Fruit fly (Drosophila melanogaster) whole organism, embryonic: ENCODE measurements around the gene ss.

Source experiments
- Atf6 ChIP-seq: fragments of 200-800 bp; sonication (Bioruptor generic); IDR thresholded peaks from 2 replicates; pipeline ENCODE4 v1.3.6; 2022; ENCODE audit warnings: missing biosample characterization, missing genetic modification characterization
- CG10267 ChIP-seq: fragments of 200-800 bp; sonication (Bioruptor generic); optimal IDR thresholded peaks from 2 replicates; lab custom pipeline; 2018; ENCODE audit warnings: missing biosample characterization, mild to moderate bottlenecking, missing genetic modification characterization, moderate library complexity
- CG11456 ChIP-seq: fragments of 200-800 bp; sonication (Bioruptor generic); IDR thresholded peaks from 3 replicates; pipeline ENCODE4 v1.3.6; 2022; ENCODE audit warnings: missing biosample characterization, missing genetic modification characterization
- CG12219 ChIP-seq: fragments of 200-800 bp; sonication (Bioruptor generic); optimal IDR thresholded peaks from 3 replicates; lab custom pipeline; 2018; ENCODE audit warnings: missing biosample characterization, mild to moderate bottlenecking, missing genetic modification characterization
- CG14014 ChIP-seq: fragments of 200-800 bp; sonication (Bioruptor generic); IDR thresholded peaks from 2 replicates; pipeline ENCODE4 v1.3.6; 2022; ENCODE audit warnings: missing biosample characterization, missing genetic modification characterization
- CG17568 ChIP-seq: fragments of 200-800 bp; sonication (Bioruptor generic); optimal IDR thresholded peaks from 2 replicates; lab custom pipeline; 2018; ENCODE audit warnings: missing biosample characterization, mild to moderate bottlenecking, missing genetic modification characterization, moderate library complexity
- CG2889 ChIP-seq: fragments of 200-800 bp; sonication (Bioruptor generic); IDR thresholded peaks from 3 replicates; pipeline ENCODE4 v1.3.6; 2022; ENCODE audit warnings: missing biosample characterization, missing genetic modification characterization
- CG31441 ChIP-seq: fragments of 200-800 bp; sonication (Bioruptor generic); IDR thresholded peaks from 2 replicates; pipeline ENCODE4 v1.3.6; 2022; ENCODE audit warnings: missing biosample characterization, missing genetic modification characterization
- CG4424 ChIP-seq: fragments of 200-800 bp; sonication (Bioruptor generic); optimal IDR thresholded peaks from 3 replicates; lab custom pipeline; 2016; ENCODE audit warnings: missing biosample characterization, missing genetic modification characterization
- CG4820 ChIP-seq: fragments of 200-800 bp; sonication (Bioruptor generic); optimal IDR thresholded peaks from 3 replicates; lab custom pipeline; 2016; ENCODE audit warnings: missing biosample characterization, missing genetic modification characterization
- CG5953 ChIP-seq: fragments of 200-800 bp; sonication (Bioruptor generic); IDR thresholded peaks from 2 replicates; pipeline ENCODE4 v1.3.6; 2022; ENCODE audit warnings: missing biosample characterization, missing genetic modification characterization
- CG6654 ChIP-seq: fragments of 200-800 bp; sonication (Bioruptor generic); optimal IDR thresholded peaks from 2 replicates; lab custom pipeline; 2017; ENCODE audit warnings: missing biosample characterization, mild to moderate bottlenecking, missing genetic modification characterization
- CG6765 ChIP-seq: fragments of 200-800 bp; sonication (Bioruptor generic); optimal IDR thresholded peaks from 3 replicates; lab custom pipeline; 2017; ENCODE audit warnings: missing biosample characterization, mild to moderate bottlenecking, missing genetic modification characterization
- CG6791 ChIP-seq: fragments of 200-800 bp; sonication (Bioruptor generic); IDR thresholded peaks from 3 replicates; pipeline ENCODE4 v1.3.6; 2022; ENCODE audit warnings: missing biosample characterization, missing genetic modification characterization; ENCODE audit not compliant: partially characterized antibody
- CkIIα-i1 ChIP-seq: fragments of 200-800 bp; sonication (Bioruptor generic); IDR thresholded peaks from 2 replicates; pipeline ENCODE4 v1.3.6; 2022; ENCODE audit warnings: missing biosample characterization, missing genetic modification characterization
- D19B ChIP-seq: fragments of 200-800 bp; sonication (Bioruptor generic); optimal IDR thresholded peaks from 2 replicates; lab custom pipeline; 2017; ENCODE audit warnings: missing biosample characterization, mild to moderate bottlenecking, missing genetic modification characterization
- Dll ChIP-seq: fragments of 200-800 bp; sonication (Bioruptor generic); IDR thresholded peaks from 4 replicates; pipeline ENCODE4 v1.3.6; 2022; ENCODE audit warnings: missing biosample characterization, missing genetic modification characterization; ENCODE audit not compliant: partially characterized antibody
- Lhr ChIP-seq: fragments of 200-800 bp; sonication (Bioruptor generic); optimal IDR thresholded peaks from 3 replicates; lab custom pipeline; 2017; ENCODE audit warnings: mild to moderate bottlenecking, missing biosample characterization, missing genetic modification reagents, missing genetic modification characterization
- Nf-YB ChIP-seq: fragments of 200-800 bp; sonication (Bioruptor generic); optimal IDR thresholded peaks from 3 replicates; lab custom pipeline; 2019; ENCODE audit warnings: missing biosample characterization, mild to moderate bottlenecking, missing genetic modification characterization, moderate library complexity
- Oli ChIP-seq: fragments of 200-800 bp; sonication (Bioruptor generic); optimal IDR thresholded peaks from 2 replicates; lab custom pipeline; 2018; ENCODE audit warnings: missing biosample characterization, mild to moderate bottlenecking, missing genetic modification characterization, moderate library complexity
- Six4 ChIP-seq: fragments of 200-800 bp; sonication (Bioruptor generic); optimal IDR thresholded peaks from 2 replicates; lab custom pipeline; 2016; ENCODE audit warnings: missing biosample characterization, missing genetic modification characterization
- Sry-δ ChIP-seq: fragments of 200-800 bp; sonication (Bioruptor generic); optimal IDR thresholded peaks from 2 replicates; lab custom pipeline; 2016; ENCODE audit warnings: missing biosample characterization, missing genetic modification characterization
- Trl ChIP-seq, 3 experiments: fragments of >200 bp in 2 of 3; fragments of 200-800 bp in 1 of 3; sonication (Bioruptor generic) in 1 of 3; optimal IDR thresholded peaks; 2 replicates in 1 of 3; 3 replicates in 2 of 3; lab custom pipeline; 2016 to 2017; ENCODE audit warnings: missing biosample characterization in 1 of 3, missing genetic modification characterization in 1 of 3
- YL-1 ChIP-seq: fragments of 200-800 bp; sonication (Bioruptor generic); optimal IDR thresholded peaks from 3 replicates; lab custom pipeline; 2017; ENCODE audit warnings: missing biosample characterization, mild to moderate bottlenecking, missing genetic modification characterization
- amos ChIP-seq: fragments of 200-800 bp; sonication (Bioruptor generic); IDR thresholded peaks from 2 replicates; pipeline ENCODE4 v1.3.6; 2022; ENCODE audit warnings: missing biosample characterization, missing genetic modification characterization; ENCODE audit not compliant: partially characterized antibody
- ato ChIP-seq: fragments of 200-800 bp; sonication (Bioruptor generic); IDR thresholded peaks from 2 replicates; pipeline ENCODE4 v1.3.6; 2022; ENCODE audit warnings: missing biosample characterization, missing genetic modification characterization; ENCODE audit not compliant: partially characterized antibody
- az2 ChIP-seq: fragments of 200-800 bp; sonication (Bioruptor generic); optimal IDR thresholded peaks from 3 replicates; lab custom pipeline; 2016; ENCODE audit warnings: missing biosample characterization, missing genetic modification characterization
- bowl ChIP-seq: fragments of 200-800 bp; sonication (Bioruptor generic); IDR thresholded peaks from 2 replicates; pipeline ENCODE4 v1.3.6; 2022; ENCODE audit warnings: missing biosample characterization, missing genetic modification characterization
- chm ChIP-seq: fragments of 200-800 bp; sonication (Bioruptor generic); IDR thresholded peaks from 2 replicates; pipeline ENCODE4 v1.3.6; 2022; ENCODE audit warnings: missing biosample characterization, missing genetic modification characterization
- dati ChIP-seq: fragments of 200-800 bp; sonication (Bioruptor generic); IDR thresholded peaks from 2 replicates; pipeline ENCODE4 v1.3.6; 2022; ENCODE audit warnings: missing biosample characterization, missing genetic modification characterization
- gce ChIP-seq: fragments of 200-800 bp; sonication (Bioruptor generic); IDR thresholded peaks from 3 replicates; pipeline ENCODE4 v1.3.6; 2022; ENCODE audit warnings: missing biosample characterization, missing genetic modification characterization
- h ChIP-seq: fragments of >200 bp; optimal IDR thresholded peaks from 2 replicates; lab custom pipeline; 2017
- hb ChIP-seq: fragments of 200-800 bp; sonication (Bioruptor generic); IDR thresholded peaks from 3 replicates; pipeline ENCODE4 v1.3.6; 2022; ENCODE audit warnings: missing biosample characterization, missing genetic modification characterization; ENCODE audit not compliant: partially characterized antibody
- hkb ChIP-seq, 2 experiments: fragments of 200-800 bp in 1 of 2; fragments of >200 bp in 1 of 2; sonication (Bioruptor generic) in 1 of 2; IDR thresholded peaks in 1 of 2; optimal IDR thresholded peaks in 1 of 2; 2 replicates each; pipeline versions ENCODE4 v1.3.6 to Lab custom; 2017 to 2022; ENCODE audit warnings: missing biosample characterization in 1 of 2, missing genetic modification characterization in 1 of 2
- kah ChIP-seq: fragments of 200-800 bp; sonication (Bioruptor generic); optimal IDR thresholded peaks from 2 replicates; lab custom pipeline; 2018; ENCODE audit warnings: missing biosample characterization, mild to moderate bottlenecking, missing genetic modification characterization
- lilli ChIP-seq: fragments of 200-800 bp; sonication (Bioruptor generic); optimal IDR thresholded peaks from 3 replicates; lab custom pipeline; 2016; ENCODE audit warnings: missing biosample characterization, missing genetic modification characterization
- mld ChIP-seq: fragments of 200-800 bp; sonication (Bioruptor generic); IDR thresholded peaks from 3 replicates; pipeline ENCODE4 v1.3.6; 2022; ENCODE audit warnings: missing biosample characterization, missing genetic modification characterization; ENCODE audit not compliant: partially characterized antibody
- nom ChIP-seq: fragments of 200-800 bp; sonication (Bioruptor generic); optimal IDR thresholded peaks from 2 replicates; lab custom pipeline; 2017; ENCODE audit warnings: missing biosample characterization, missing genetic modification characterization, mild to moderate bottlenecking, moderate library complexity, missing genetic modification reagents
- p53 ChIP-seq: fragments of 200-800 bp; sonication (Bioruptor generic); optimal IDR thresholded peaks from 2 replicates; lab custom pipeline; 2016; ENCODE audit warnings: missing biosample characterization, missing genetic modification characterization
- psq ChIP-seq: fragments of 200-800 bp; sonication (Bioruptor generic); optimal IDR thresholded peaks from 2 replicates; lab custom pipeline; 2017; ENCODE audit warnings: missing biosample characterization, missing genetic modification characterization
- run ChIP-seq: fragments of 200-800 bp; sonication (Bioruptor generic); optimal IDR thresholded peaks from 3 replicates; lab custom pipeline; 2018; ENCODE audit warnings: missing biosample characterization, mild to moderate bottlenecking, missing genetic modification characterization
- schlank ChIP-seq: fragments of 200-800 bp; sonication (Bioruptor generic); optimal IDR thresholded peaks from 2 replicates; lab custom pipeline; 2018; ENCODE audit warnings: missing biosample characterization, mild to moderate bottlenecking, missing genetic modification characterization
- sd ChIP-seq: fragments of 200-800 bp; sonication (Bioruptor generic); optimal IDR thresholded peaks from 3 replicates; lab custom pipeline; 2018; ENCODE audit warnings: missing biosample characterization, mild to moderate bottlenecking, missing genetic modification characterization, moderate library complexity
- sima ChIP-seq: fragments of 200-800 bp; sonication (Bioruptor generic); optimal IDR thresholded peaks from 2 replicates; lab custom pipeline; 2016; ENCODE audit warnings: missing biosample characterization, missing genetic modification characterization
- sob ChIP-seq: fragments of 200-800 bp; sonication (Bioruptor generic); IDR thresholded peaks from 2 replicates; pipeline ENCODE4 v1.3.6; 2022; ENCODE audit warnings: missing biosample characterization, missing genetic modification characterization
- ttk ChIP-seq: fragments of 200-800 bp; sonication (Bioruptor generic); IDR thresholded peaks from 2 replicates; pipeline ENCODE4 v2.1.2; 2022; ENCODE audit warnings: missing biosample characterization, missing genetic modification characterization
- unc-4 ChIP-seq: fragments of 200-800 bp; sonication (Bioruptor generic); IDR thresholded peaks from 2 replicates; pipeline ENCODE4 v1.3.6; 2022; ENCODE audit warnings: missing biosample characterization, missing genetic modification characterization; ENCODE audit not compliant: partially characterized antibody
- vfl ChIP-seq: fragments of 200-800 bp; sonication (Bioruptor generic); optimal IDR thresholded peaks from 2 replicates; lab custom pipeline; 2016; ENCODE audit warnings: missing biosample characterization, missing genetic modification characterization
- wor ChIP-seq: fragments of 200-800 bp; sonication (Bioruptor generic); IDR thresholded peaks from 2 replicates; pipeline ENCODE4 v1.3.6; 2022; ENCODE audit warnings: missing biosample characterization, missing genetic modification characterization
- zf30C ChIP-seq: fragments of 200-800 bp; sonication (Bioruptor generic); optimal IDR thresholded peaks from 3 replicates; lab custom pipeline; 2018; ENCODE audit warnings: missing biosample characterization, mild to moderate bottlenecking, missing genetic modification characterization

ss gene

DNA sequence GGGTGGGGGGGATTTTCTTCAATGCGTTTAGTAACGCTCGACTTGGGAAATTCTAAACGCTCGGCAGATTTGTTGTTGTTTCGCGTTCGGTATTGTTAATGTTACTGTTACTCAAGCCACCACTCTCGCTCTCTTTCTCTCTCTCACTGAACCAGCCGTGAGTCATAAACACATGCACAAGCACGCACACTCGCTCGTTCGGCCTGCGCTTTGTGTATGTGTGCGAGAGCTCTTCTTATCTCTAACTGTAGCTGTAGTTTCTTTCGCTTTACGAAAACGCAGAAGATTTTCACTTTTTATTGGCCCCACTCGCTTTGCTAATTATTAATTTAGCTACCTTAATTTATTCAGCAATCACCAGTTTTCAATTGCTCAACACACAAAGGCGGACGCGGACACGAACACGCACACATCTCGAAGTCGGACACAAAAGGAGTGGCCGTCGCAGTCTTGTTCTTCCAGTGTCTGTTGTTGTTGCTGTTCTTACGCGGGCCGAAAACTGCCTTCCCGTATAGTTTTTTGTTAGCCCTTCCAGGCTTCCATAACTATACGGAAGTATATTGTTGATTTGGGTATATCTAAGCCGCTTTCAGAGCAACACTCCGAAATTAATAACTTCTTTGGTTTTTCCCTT, 49.6 kb upstream of the ss start (continued):
- TF ChIP-seq CG6765 (GFP tag; lab: Kevin White, UChicago): no peak
- TF ChIP-seq mld (GFP tag; lab: Robert Waterston, UW): no peak
- TF ChIP-seq CG17568 (GFP tag; lab: Kevin White, UChicago): no peak
- TF ChIP-seq YL-1 (GFP tag; lab: Kevin White, UChicago): peak; percentile 39
- TF ChIP-seq sd (tag; lab: Kevin White, UChicago): no peak
- no peak for TF ChIP-seq Atf6 (GFP tag; lab: Robert Waterston, UW)
- TF ChIP-seq kah: no peak
- TF ChIP-seq vfl (GFP tag; lab: Kevin White, UChicago): no peak
- TF ChIP-seq h (lab: Kevin White, UChicago): no peak
- no peak for TF ChIP-seq CG6654 (GFP tag; lab: Kevin White, UChicago)
- no peak for TF ChIP-seq CG5953
- no peak for TF ChIP-seq ato (GFP tag; lab: Robert Waterston, UW)
- no peak for TF ChIP-seq dati
- TF ChIP-seq CG31441 (GFP tag; lab: Robert Waterston, UW): no peak
- TF ChIP-seq CG4424 (GFP tag; lab: Kevin White, UChicago): no peak
- TF ChIP-seq CG6791 (GFP tag; lab: Robert Waterston, UW): no peak
- no peak for TF ChIP-seq CG10267 (tag; lab: Kevin White, UChicago)
- no peak for TF ChIP-seq ttk
- TF ChIP-seq gce: no peak
- peak; percentile 36 for TF ChIP-seq nom (GFP tag; lab: Kevin White, UChicago)
- peak; percentile 84 to 85 for TF ChIP-seq Trl (optimal IDR thresholded peaks at IDR 0.05; lab: Kevin White, UChicago)
- TF ChIP-seq Trl (GFP tag; optimal IDR thresholded peaks at IDR 0.05; lab: Kevin White, UChicago): no peak
- no peak for TF ChIP-seq CG2889 (GFP tag; lab: Robert Waterston, UW)
- no peak for TF ChIP-seq hkb (optimal IDR thresholded peaks at IDR 0.05; lab: Kevin White, UChicago)
- TF ChIP-seq hkb (GFP tag; IDR thresholded peaks at IDR 0.05; lab: Robert Waterston, UW): no peak
- TF ChIP-seq CkIIα-i1 (GFP tag; lab: Robert Waterston, UW): no peak
- TF ChIP-seq amos: no peak
- peak; percentile 34; the same call in 1 of the 4 replicates for TF ChIP-seq Dll
- TF ChIP-seq sob (GFP tag; lab: Robert Waterston, UW): no peak
- no peak for TF ChIP-seq Lhr (GFP tag; lab: Kevin White, UChicago)
- peak; percentile 76 for TF ChIP-seq p53 (GFP tag; lab: Kevin White, UChicago)
- no peak for TF ChIP-seq lilli (GFP tag; lab: Kevin White, UChicago)
- no peak for TF ChIP-seq bowl
- TF ChIP-seq Oli (tag; lab: Kevin White, UChicago): no peak
- no peak for TF ChIP-seq az2 (GFP tag; lab: Kevin White, UChicago)
- no peak for TF ChIP-seq CG12219
- no peak for TF ChIP-seq CG4820 (GFP tag; lab: Kevin White, UChicago)
- TF ChIP-seq wor: no peak
- no peak for TF ChIP-seq chm (GFP tag; lab: Robert Waterston, UW)
- no peak for TF ChIP-seq psq
- no peak for TF ChIP-seq Sry-δ
- no peak for TF ChIP-seq unc-4 (GFP tag; lab: Robert Waterston, UW)
- no peak for TF ChIP-seq schlank (tag; lab: Kevin White, UChicago)
- TF ChIP-seq zf30C (GFP tag; lab: Kevin White, UChicago): no peak
- TF ChIP-seq Six4 (GFP tag; lab: Kevin White, UChicago): no peak
- no peak for TF ChIP-seq CG14014 (GFP tag; lab: Robert Waterston, UW)
- no peak for TF ChIP-seq Nf-YB (GFP tag; lab: Kevin White, UChicago)
- TF ChIP-seq run: no peak
- TF ChIP-seq hb (GFP tag; lab: Robert Waterston, UW): no peak
- TF ChIP-seq sima (GFP tag; lab: Kevin White, UChicago): no peak
- TF ChIP-seq CG11456 (GFP tag; lab: Robert Waterston, UW): no peak
- no peak for TF ChIP-seq D19B
